Worm (Caenorhabditis elegans) whole organism, midembryonic: Measurements from ENCODE around the gene bbln-1.

Experiments
- cog-1 ChIP-seq: sonication (generic microtip); optimal IDR thresholded peaks from 2 replicates; lab custom pipeline; 2016; ENCODE audit warnings: missing genetic modification characterization, missing compliant biosample characterization
- klf-2 ChIP-seq: fragments of 200-800 bp; sonication (Bioruptor generic); conservative IDR thresholded peaks from 2 replicates; pipeline ENCODE4 v1.3.6; 2022; ENCODE audit warnings: missing genetic modification reagents, missing genetic modification characterization, missing compliant biosample characterization
- ref-1 ChIP-seq: fragments of 200-800 bp; sonication (Bioruptor generic); conservative IDR thresholded peaks from 2 replicates; pipeline ENCODE4 v1.3.6; 2022; ENCODE audit warnings: missing genetic modification reagents, missing genetic modification characterization, missing compliant biosample characterization
- ztf-23 ChIP-seq: fragments of 200-800 bp; sonication (Bioruptor generic); IDR thresholded peaks from 2 replicates; pipeline ENCODE4 v1.3.6; 2022; ENCODE audit warnings: missing genetic modification reagents, missing genetic modification characterization, missing compliant biosample characterization

DNA sequence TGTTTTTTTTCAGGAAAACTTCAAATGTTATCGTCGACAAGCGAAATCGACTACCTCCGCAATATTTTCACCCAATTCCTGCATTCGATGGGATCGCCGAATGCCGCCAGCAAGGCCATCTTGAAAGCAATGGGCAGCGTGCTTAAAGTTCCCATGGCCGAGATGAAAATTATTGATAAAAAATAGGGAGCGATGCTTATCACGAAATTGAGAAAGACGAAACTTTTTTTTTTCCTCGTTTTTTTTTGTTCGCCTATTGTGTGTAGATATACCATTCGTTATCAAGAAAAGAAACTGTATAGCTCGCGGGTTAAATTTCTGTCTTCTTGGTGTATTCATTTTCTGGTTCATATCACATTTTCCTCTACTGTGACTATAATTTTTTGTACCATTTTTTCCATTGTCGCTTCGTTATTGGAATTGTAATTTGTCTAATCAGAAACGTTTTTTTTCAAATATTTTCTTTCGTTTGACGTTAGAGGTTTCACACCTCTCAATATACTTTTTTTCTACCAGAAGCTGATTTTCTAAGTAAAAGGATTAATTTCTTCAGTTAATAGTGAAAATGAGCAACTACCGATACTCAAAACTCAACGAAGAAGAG, 11.8 kb upstream of the bbln-1 start, which contains the start of gene syx-6:
- TF ChIP-seq ref-1 (no peak), ztf-23 (no peak), klf-2 (GFP tag; lab: Robert Waterston, UW) (no peak), cog-1 (tag; lab: Kevin White, UChicago) (no peak)
